Worm (Caenorhabditis elegans): Measurements from ENCODE around the gene F22B5.4.

Gene F22B5.4

ce11 chrII:8499021-8499420 lies 49.5 kb downstream of the F22B5.4 start:
- peak; percentile 74 for TF ChIP-seq rnt-1 (tag; optimal IDR thresholded peaks at IDR 0.05)
- peak; percentile 55 for TF ChIP-seq pag-3 (tag; optimal IDR thresholded peaks at IDR 0.05; ENCODE audit: borderline replicate concordance, insufficient read depth)
- TF ChIP-seq mab-9 (GFP tag; IDR thresholded peaks at IDR 0.05), result no peak
- no peak for TF ChIP-seq ets-5 (GFP tag; IDR thresholded peaks at IDR 0.05)
- peak; percentile 41 for TF ChIP-seq nhr-19 (GFP tag; conservative IDR thresholded peaks at IDR 0.05)
- no peak for TF ChIP-seq lin-35 (GFP tag; optimal IDR thresholded peaks at IDR 0.05)
- no peak for TF ChIP-seq efl-3 (GFP tag; optimal IDR thresholded peaks at IDR 0.05)
- TF ChIP-seq hlh-4 (tag; optimal IDR thresholded peaks at IDR 0.05), result no peak
- TF ChIP-seq nhr-47 (tag; optimal IDR thresholded peaks at IDR 0.05), result peak; percentile 0
- no peak for TF ChIP-seq unc-62 (GFP tag; optimal IDR thresholded peaks at IDR 0.05)
- TF ChIP-seq tbx-2 (tag; optimal IDR thresholded peaks at IDR 0.05), result peak; percentile 13
- TF ChIP-seq pax-3 (tag; optimal IDR thresholded peaks at IDR 0.05), result no peak
- TF ChIP-seq skn-1 (tag; optimal IDR thresholded peaks at IDR 0.05), result no peak
- TF ChIP-seq sptf-1 (tag; optimal IDR thresholded peaks at IDR 0.05), result no peak
- no peak for TF ChIP-seq nhr-12 (tag; optimal IDR thresholded peaks at IDR 0.05)
- TF ChIP-seq nhr-71 (tag; optimal IDR thresholded peaks at IDR 0.05), result peak; percentile 73
- TF ChIP-seq dsc-1 (tag; optimal IDR thresholded peaks at IDR 0.05), result peak; percentile 8
- TF ChIP-seq nhr-85 (tag), result no peak
- no peak for TF ChIP-seq nhr-90 (tag; optimal IDR thresholded peaks at IDR 0.05; ENCODE audit: poor library complexity)
- peak; percentile 56 for TF ChIP-seq snu-23 (GFP tag; optimal IDR thresholded peaks at IDR 0.05)
- TF ChIP-seq Y116A8C.19 (tag; optimal IDR thresholded peaks at IDR 0.05; ENCODE audit: borderline replicate concordance), result no peak
- peak; percentile 31 for TF ChIP-seq nhr-20 (tag; optimal IDR thresholded peaks at IDR 0.05)
- no peak for TF ChIP-seq alr-1 (tag; optimal IDR thresholded peaks at IDR 0.05; ENCODE audit: borderline replicate concordance)
- TF ChIP-seq C16A3.4 (tag; optimal IDR thresholded peaks at IDR 0.05), result no peak
- no peak for TF ChIP-seq unc-30 (tag; optimal IDR thresholded peaks at IDR 0.05)
- peak; percentile 40 for TF ChIP-seq unc-130 (tag; optimal IDR thresholded peaks at IDR 0.05)
- TF ChIP-seq nhr-76 (tag; optimal IDR thresholded peaks at IDR 0.05), result no peak
- no peak for TF ChIP-seq nhr-28 (tag; optimal IDR thresholded peaks at IDR 0.05)
- TF ChIP-seq lsy-2 (tag; optimal IDR thresholded peaks at IDR 0.05), result peak in 1 of 2 experiments; percentile 34
- no peak for TF ChIP-seq sup-37 (GFP tag; optimal IDR thresholded peaks at IDR 0.05)
- peak; percentile 78 for TF ChIP-seq lin-14 (GFP tag; optimal IDR thresholded peaks at IDR 0.05)
- no peak for TF ChIP-seq nhr-11 (tag; optimal IDR thresholded peaks at IDR 0.05)

All from whole organism, L1 larva.